Worm (Caenorhabditis elegans) whole organism, young adult: Measurements from ENCODE around the gene dhps-1.

Experiments used
- C06A6.2 ChIP-seq: fragments of 200-800 bp; sonication (Bioruptor generic); conservative IDR thresholded peaks from 2 replicates; pipeline ENCODE4 v1.3.6; 2022; ENCODE audit warnings: missing genetic modification characterization, missing compliant biosample characterization
- F22D6.2 ChIP-seq: sonication (generic microtip); optimal IDR thresholded peaks from 2 replicates; lab custom pipeline; 2016; ENCODE audit warnings: mild to moderate bottlenecking, missing genetic modification characterization, missing compliant biosample characterization
- F49E8.2 ChIP-seq: sonication (generic microtip); optimal IDR thresholded peaks from 3 replicates; lab custom pipeline; 2017; ENCODE audit warnings: missing genetic modification characterization, mild to moderate bottlenecking, missing compliant biosample characterization, antibody characterized with exemption, moderate library complexity; ENCODE audit not compliant: insufficient read depth
- F55B11.4 ChIP-seq: sonication (generic microtip); optimal IDR thresholded peaks from 2 replicates; lab custom pipeline; 2016; ENCODE audit warnings: missing compliant biosample characterization, missing genetic modification characterization, borderline replicate concordance; ENCODE audit not compliant: insufficient read depth
- F57C9.4 ChIP-seq: sonication (generic microtip); optimal IDR thresholded peaks from 2 replicates; lab custom pipeline; 2017; ENCODE audit warnings: mild to moderate bottlenecking, missing genetic modification characterization, missing compliant biosample characterization
- K12H6.12 ChIP-seq: fragments of 200-800 bp; sonication (Bioruptor generic); optimal IDR thresholded peaks from 2 replicates; lab custom pipeline; 2018; ENCODE audit warnings: mild to moderate bottlenecking, missing genetic modification characterization, missing compliant biosample characterization
- T26A5.8 ChIP-seq: sonication (generic microtip); optimal IDR thresholded peaks from 2 replicates; lab custom pipeline; 2016; ENCODE audit warnings: missing genetic modification characterization, missing compliant biosample characterization
- Y56A3A.18 ChIP-seq: fragments of 200-800 bp; sonication (Bioruptor generic); IDR thresholded peaks from 2 replicates; pipeline ENCODE4 v1.3.6; 2022; ENCODE audit warnings: missing genetic modification reagents, missing genetic modification characterization, missing compliant biosample characterization
- Y67H2A.10 ChIP-seq: fragments of 200-800 bp; sonication (Bioruptor generic); conservative IDR thresholded peaks from 2 replicates; pipeline ENCODE4 v1.3.6; 2022; ENCODE audit warnings: missing genetic modification reagents, missing genetic modification characterization, missing compliant biosample characterization
- Y79H2A.3 ChIP-seq: fragments of 200-800 bp; sonication (Bioruptor generic); conservative IDR thresholded peaks from 2 replicates; pipeline ENCODE4 v1.3.6; 2022; ENCODE audit warnings: missing genetic modification reagents, missing genetic modification characterization, missing compliant biosample characterization
- aptf-2 ChIP-seq: fragments of 200-800 bp; sonication (Bioruptor generic); conservative IDR thresholded peaks from 2 replicates; pipeline ENCODE4 v1.3.6; 2022; ENCODE audit warnings: missing genetic modification reagents, missing genetic modification characterization, missing compliant biosample characterization
- atf-7 ChIP-seq: sonication (generic microtip); optimal IDR thresholded peaks from 2 replicates; lab custom pipeline; 2017; ENCODE audit warnings: mild to moderate bottlenecking, missing genetic modification characterization, missing compliant biosample characterization
- athp-1 ChIP-seq: sonication (generic microtip); optimal IDR thresholded peaks from 2 replicates; lab custom pipeline; 2017; ENCODE audit warnings: mild to moderate bottlenecking, missing genetic modification characterization, missing compliant biosample characterization
- attf-6 ChIP-seq: fragments of 200-800 bp; sonication (Bioruptor generic); IDR thresholded peaks from 2 replicates; pipeline ENCODE4 v1.3.6; 2022; ENCODE audit warnings: missing genetic modification reagents, missing genetic modification characterization, missing compliant biosample characterization
- ceh-100 ChIP-seq: fragments of 200-800 bp; sonication (Bioruptor generic); IDR thresholded peaks from 2 replicates; pipeline ENCODE4 v1.3.6; 2022; ENCODE audit warnings: missing genetic modification reagents, missing genetic modification characterization, missing compliant biosample characterization
- ceh-27 ChIP-seq: fragments of 200-800 bp; sonication (Bioruptor generic); optimal IDR thresholded peaks from 2 replicates; lab custom pipeline; 2018; ENCODE audit warnings: mild to moderate bottlenecking, missing genetic modification characterization, moderate library complexity, missing compliant biosample characterization
- die-1 ChIP-seq: sonication (generic microtip); optimal IDR thresholded peaks from 2 replicates; lab custom pipeline; 2016; ENCODE audit warnings: missing genotype, mild to moderate bottlenecking, missing genetic modification characterization, missing compliant biosample characterization
- dox-1 ChIP-seq: fragments of 200-800 bp; sonication (Bioruptor generic); IDR thresholded peaks from 2 replicates; pipeline ENCODE4 v1.3.6; 2022; ENCODE audit warnings: missing genetic modification reagents, missing genetic modification characterization, missing compliant biosample characterization
- dpff-1 ChIP-seq: sonication (generic microtip); optimal IDR thresholded peaks from 2 replicates; lab custom pipeline; 2017; ENCODE audit warnings: mild to moderate bottlenecking, missing genetic modification characterization, missing compliant biosample characterization
- egl-18 ChIP-seq: fragments of 200-800 bp; sonication (Bioruptor generic); IDR thresholded peaks from 2 replicates; pipeline ENCODE4 v1.3.6; 2022; ENCODE audit warnings: missing genetic modification reagents, missing genetic modification characterization, missing compliant biosample characterization
- egrh-3 ChIP-seq: fragments of 200-800 bp; sonication (Bioruptor generic); IDR thresholded peaks from 2 replicates; pipeline ENCODE4 v1.3.6; 2022; ENCODE audit warnings: missing genetic modification reagents, missing genetic modification characterization, missing compliant biosample characterization
- him-1 ChIP-seq: sonication (generic microtip); optimal IDR thresholded peaks from 2 replicates; lab custom pipeline; 2016; ENCODE audit warnings: missing genotype, missing genetic modification reagents, missing genetic modification characterization, missing compliant biosample characterization
- hlh-12 ChIP-seq: sonication (generic microtip); optimal IDR thresholded peaks from 2 replicates; lab custom pipeline; 2016; ENCODE audit warnings: missing genetic modification characterization, missing compliant biosample characterization
- hmg-20 ChIP-seq: fragments of 200-800 bp; sonication (Bioruptor generic); IDR thresholded peaks from 2 replicates; pipeline ENCODE4 v1.3.6; 2022; ENCODE audit warnings: missing genetic modification reagents, missing genetic modification characterization, missing compliant biosample characterization
- let-607 ChIP-seq, 2 experiments: fragments of 200-800 bp in 1 of 2; sonication (Bioruptor generic) in 1 of 2; sonication (generic microtip) in 1 of 2; optimal IDR thresholded peaks; 2 replicates each; lab custom pipeline; 2016 to 2018; ENCODE audit warnings: mild to moderate bottlenecking in 2 of 2, missing compliant biosample characterization in 2 of 2, missing genetic modification characterization in 2 of 2, moderate library complexity in 2 of 2, missing genotype in 1 of 2
- lin-26 ChIP-seq: fragments of 200-800 bp; sonication (Bioruptor generic); IDR thresholded peaks from 2 replicates; pipeline ENCODE4 v1.3.6; 2022; ENCODE audit warnings: missing genetic modification reagents, missing genetic modification characterization, missing compliant biosample characterization
- lin-35 ChIP-seq, 3 experiments: fragments of 150-350 bp in 2 of 3; sonication (generic microtip) in 1 of 3; optimal IDR thresholded peaks; 2 replicates each; lab custom pipeline; 2014 to 2018; ENCODE audit warnings: missing biosample characterization in 3 of 3, missing genetic modification characterization in 3 of 3, missing genetic modification reagents in 3 of 3
- lir-1 ChIP-seq: fragments of 200-800 bp; sonication (Bioruptor generic); conservative IDR thresholded peaks from 2 replicates; pipeline ENCODE4 v1.3.6; 2022; ENCODE audit warnings: missing genetic modification reagents, missing genetic modification characterization, missing compliant biosample characterization
- lsl-1 ChIP-seq: fragments of 200-800 bp; sonication (Bioruptor generic); optimal IDR thresholded peaks from 2 replicates; lab custom pipeline; 2018; ENCODE audit warnings: mild to moderate bottlenecking, missing genetic modification characterization, moderate library complexity, missing compliant biosample characterization
- madf-10 ChIP-seq: sonication (generic microtip); optimal IDR thresholded peaks from 2 replicates; lab custom pipeline; 2016; ENCODE audit warnings: mild to moderate bottlenecking, missing genetic modification characterization, missing compliant biosample characterization
- madf-3 ChIP-seq: fragments of 200-800 bp; sonication (Bioruptor generic); IDR thresholded peaks from 2 replicates; pipeline ENCODE4 v1.3.6; 2022; ENCODE audit warnings: missing genetic modification reagents, missing genetic modification characterization, missing compliant biosample characterization
- madf-6 ChIP-seq: fragments of 200-800 bp; sonication (Bioruptor generic); IDR thresholded peaks from 2 replicates; pipeline ENCODE4 v1.3.6; 2022; ENCODE audit warnings: missing genetic modification reagents, missing genetic modification characterization, missing compliant biosample characterization
- madf-8 ChIP-seq: fragments of 200-800 bp; sonication (Bioruptor generic); conservative IDR thresholded peaks from 2 replicates; pipeline ENCODE4 v1.3.6; 2022; ENCODE audit warnings: missing genetic modification reagents, missing genetic modification characterization, missing compliant biosample characterization
- mes-4 ChIP-seq: sonication (generic microtip); optimal IDR thresholded peaks from 2 replicates; lab custom pipeline; 2016; ENCODE audit warnings: missing genotype, missing genetic modification characterization, missing compliant biosample characterization
- pbrm-1 ChIP-seq: fragments of 200-800 bp; sonication (Bioruptor generic); IDR thresholded peaks from 2 replicates; pipeline ENCODE4 v1.3.6; 2022; ENCODE audit warnings: missing genetic modification reagents, missing genetic modification characterization, missing compliant biosample characterization
- rec-8 ChIP-seq, 2 experiments: sonication (generic microtip); optimal IDR thresholded peaks; 2 replicates each; lab custom pipeline; 2016; ENCODE audit warnings: mild to moderate bottlenecking in 2 of 2, missing genetic modification characterization in 2 of 2, missing genetic modification reagents in 2 of 2, missing genotype in 2 of 2, missing biosample characterization in 1 of 2, missing compliant biosample characterization in 1 of 2, moderate library complexity in 1 of 2
- sdz-38 ChIP-seq: sonication (generic microtip); optimal IDR thresholded peaks from 2 replicates; lab custom pipeline; 2016; ENCODE audit warnings: missing genotype, missing genetic modification characterization, missing compliant biosample characterization
- snpc-1.1 ChIP-seq: sonication (generic microtip); optimal IDR thresholded peaks from 2 replicates; lab custom pipeline; 2017; ENCODE audit warnings: missing genetic modification characterization, mild to moderate bottlenecking, missing compliant biosample characterization, antibody characterized with exemption, moderate library complexity, missing genotype, missing genetic modification reagents; ENCODE audit not compliant: insufficient read depth
- snpc-1.3 ChIP-seq: sonication (generic microtip); optimal IDR thresholded peaks from 2 replicates; lab custom pipeline; 2017; ENCODE audit warnings: missing genetic modification characterization, mild to moderate bottlenecking, missing compliant biosample characterization, antibody characterized with exemption, moderate library complexity, missing genotype, missing genetic modification reagents; ENCODE audit not compliant: insufficient read depth
- sptf-2 ChIP-seq: fragments of 200-800 bp; sonication (Bioruptor generic); optimal IDR thresholded peaks from 2 replicates; lab custom pipeline; 2018; ENCODE audit warnings: mild to moderate bottlenecking, missing genetic modification characterization, missing compliant biosample characterization
- tlf-1 ChIP-seq: fragments of 200-800 bp; sonication (Bioruptor generic); optimal IDR thresholded peaks from 2 replicates; lab custom pipeline; 2018; ENCODE audit warnings: mild to moderate bottlenecking, missing genetic modification characterization, missing compliant biosample characterization
- zfh-2 ChIP-seq: fragments of 200-800 bp; sonication (Bioruptor generic); conservative IDR thresholded peaks from 2 replicates; pipeline ENCODE4 v1.3.6; 2022; ENCODE audit warnings: missing genetic modification reagents, missing genetic modification characterization, missing compliant biosample characterization
- ztf-25 ChIP-seq: fragments of 200-800 bp; sonication (Bioruptor generic); IDR thresholded peaks from 2 replicates; pipeline ENCODE4 v1.3.6; 2022; ENCODE audit warnings: missing genetic modification reagents, missing genetic modification characterization, missing compliant biosample characterization
- ztf-28 ChIP-seq: fragments of 200-800 bp; sonication (Bioruptor generic); IDR thresholded peaks from 2 replicates; pipeline ENCODE4 v1.3.6; 2022; ENCODE audit warnings: missing genetic modification reagents, missing genetic modification characterization, missing compliant biosample characterization
- ztf-3 ChIP-seq: fragments of 200-800 bp; sonication (Bioruptor generic); optimal IDR thresholded peaks from 2 replicates; lab custom pipeline; 2018; ENCODE audit warnings: mild to moderate bottlenecking, missing genetic modification characterization, missing compliant biosample characterization
- ztf-6 ChIP-seq: fragments of 200-800 bp; sonication (Bioruptor generic); IDR thresholded peaks from 2 replicates; pipeline ENCODE4 v1.3.6; 2022; ENCODE audit warnings: missing genetic modification reagents, missing genetic modification characterization, missing compliant biosample characterization

dhps-1 gene

ce11 chrII:11960596-11961217, 32.1 kb upstream of the dhps-1 start (continued):
- TF ChIP-seq snpc-1.1 (tag; lab: Kevin White, UChicago) (peak; percentile 77), ztf-6 (GFP tag; lab: Robert Waterston, UW) (peak; percentile 92), atf-7 (peak; percentile 93), mes-4 (tag; lab: Kevin White, UChicago) (peak; percentile 95), F49E8.2 (peak; percentile 89), egrh-3 (GFP tag; lab: Robert Waterston, UW) (peak; percentile 99), lsl-1 (GFP tag; lab: Kevin White, UChicago) (peak; percentile 86), lir-1 (GFP tag; lab: Robert Waterston, UW) (peak; percentile 85), sptf-2 (GFP tag; lab: Kevin White, UChicago) (peak; percentile 99), zfh-2 (GFP tag; lab: Robert Waterston, UW) (peak; percentile 100), pbrm-1 (GFP tag; lab: Robert Waterston, UW) (peak; percentile 93), sdz-38 (tag; lab: Kevin White, UChicago) (peak; percentile 60), dpff-1 (tag; lab: Kevin White, UChicago) (peak; percentile 88), dox-1 (GFP tag; lab: Robert Waterston, UW) (peak; percentile 98), madf-6 (GFP tag; lab: Robert Waterston, UW) (peak; percentile 90), hlh-12 (tag; lab: Kevin White, UChicago) (peak; percentile 91), Y67H2A.10 (peak; percentile 91), madf-3 (GFP tag; lab: Robert Waterston, UW) (peak; percentile 95), ztf-25 (peak; percentile 99), athp-1 (tag; lab: Kevin White, UChicago) (peak; percentile 98), Y79H2A.3 (GFP tag; lab: Robert Waterston, UW) (peak; percentile 94), F57C9.4 (tag; lab: Kevin White, UChicago) (peak; percentile 92), aptf-2 (peak; percentile 68; the same call in 1 of the 2 replicates), F22D6.2 (peak; percentile 80), lin-35 (GFP tag; optimal IDR thresholded peaks at IDR 0.05; lab: Kevin White, UChicago) (peak in 2 of 3 experiments; percentile 46 to 55), F55B11.4 (tag; lab: Kevin White, UChicago) (peak; percentile 52), him-1 (peak; percentile 87), die-1 (peak; percentile 98), rec-8 (tag; optimal IDR thresholded peaks at IDR 0.05; lab: Kevin White, UChicago) (peak; percentile 96 to 99), C06A6.2 (GFP tag; lab: Robert Waterston, UW) (peak; percentile 83), ceh-100 (GFP tag; lab: Robert Waterston, UW) (peak; percentile 89), tlf-1 (GFP tag; lab: Kevin White, UChicago) (peak; percentile 91), snpc-1.3 (peak; percentile 96), K12H6.12 (tag; lab: Kevin White, UChicago) (peak; percentile 91), attf-6 (peak; percentile 89), T26A5.8 (tag; lab: Kevin White, UChicago) (peak; percentile 99), ztf-3 (GFP tag; lab: Kevin White, UChicago) (peak; percentile 84), Y56A3A.18 (GFP tag; lab: Robert Waterston, UW) (peak; percentile 96), let-607 (tag; optimal IDR thresholded peaks at IDR 0.05; lab: Kevin White, UChicago) (peak; percentile 71 to 81), madf-10 (tag; lab: Kevin White, UChicago) (peak; percentile 92), ceh-27 (GFP tag; lab: Kevin White, UChicago) (peak; percentile 96), lin-26 (GFP tag; lab: Robert Waterston, UW) (peak; percentile 100), madf-8 (GFP tag; lab: Robert Waterston, UW) (peak; percentile 77), hmg-20 (GFP tag; lab: Robert Waterston, UW) (peak; percentile 91), egl-18 (GFP tag; lab: Robert Waterston, UW) (peak; percentile 92), ztf-28 (peak; percentile 98)
